Worm (Caenorhabditis elegans) whole organism, midembryonic: Measurements from ENCODE around the gene lgmn-1.

ENCODE experiments used
- T22C8.4 ChIP-seq: fragments of 200-800 bp; sonication (Bioruptor generic); IDR thresholded peaks from 2 replicates; pipeline ENCODE4 v1.3.6; 2022; ENCODE audit warnings: missing genetic modification characterization, missing compliant biosample characterization
- cog-1 ChIP-seq: sonication (generic microtip); optimal IDR thresholded peaks from 2 replicates; lab custom pipeline; 2016; ENCODE audit warnings: missing genetic modification characterization, missing compliant biosample characterization
- flt-1 ChIP-seq: fragments of 200-800 bp; sonication (Bioruptor generic); IDR thresholded peaks from 2 replicates; pipeline ENCODE4 v1.3.6; 2022; ENCODE audit warnings: missing genetic modification characterization, missing compliant biosample characterization
- klf-2 ChIP-seq: fragments of 200-800 bp; sonication (Bioruptor generic); conservative IDR thresholded peaks from 2 replicates; pipeline ENCODE4 v1.3.6; 2022; ENCODE audit warnings: missing genetic modification reagents, missing genetic modification characterization, missing compliant biosample characterization
- med-1 ChIP-seq: sonication (generic microtip); optimal IDR thresholded peaks from 2 replicates; lab custom pipeline; 2017; ENCODE audit warnings: missing genetic modification characterization, mild to moderate bottlenecking, missing compliant biosample characterization, antibody characterized with exemption, missing genetic modification reagents; ENCODE audit not compliant: insufficient read depth
- ref-1 ChIP-seq: fragments of 200-800 bp; sonication (Bioruptor generic); conservative IDR thresholded peaks from 2 replicates; pipeline ENCODE4 v1.3.6; 2022; ENCODE audit warnings: missing genetic modification reagents, missing genetic modification characterization, missing compliant biosample characterization
- tab-1 ChIP-seq: fragments of 200-800 bp; sonication (Bioruptor generic); IDR thresholded peaks from 2 replicates; pipeline ENCODE4 v1.3.6; 2022; ENCODE audit warnings: missing genetic modification characterization, missing compliant biosample characterization
- ztf-23 ChIP-seq: fragments of 200-800 bp; sonication (Bioruptor generic); IDR thresholded peaks from 2 replicates; pipeline ENCODE4 v1.3.6; 2022; ENCODE audit warnings: missing genetic modification reagents, missing genetic modification characterization, missing compliant biosample characterization
- ztf-29 ChIP-seq: fragments of 200-800 bp; sonication (Bioruptor generic); IDR thresholded peaks from 2 replicates; pipeline ENCODE4 v1.3.6; 2022; ENCODE audit warnings: missing genetic modification reagents, missing genetic modification characterization, missing compliant biosample characterization

The lgmn-1 gene

ce11 chrV:12512773-12513172 lies at the start of gene lgmn-1, which contains the start of gene T28H10.2:
Gene lgmn-1, plus strand, starts transcription at chrV:12513056.
Gene T28H10.2, minus strand, starts transcription at chrV:12512949.
- TF ChIP-seq T22C8.4 (no peak), ref-1 (GFP tag; lab: Robert Waterston, UW) (no peak), ztf-29 (GFP tag; lab: Robert Waterston, UW) (no peak), med-1 (GFP tag; lab: Kevin White, UChicago) (no peak), ztf-23 (GFP tag; lab: Robert Waterston, UW) (no peak), klf-2 (GFP tag; lab: Robert Waterston, UW) (no peak), flt-1 (GFP tag; lab: Robert Waterston, UW) (no peak), cog-1 (no peak), tab-1 (GFP tag; lab: Robert Waterston, UW) (no peak)

ce11 chrV:12465399-12465798 lies 47.5 kb upstream of the lgmn-1 start:
- TF ChIP-seq T22C8.4 (0 out of 2 replicates have a peak, but pooled peaks have one; percentile 23), klf-2 (GFP tag; lab: Robert Waterston, UW) (no peak), ztf-29 (GFP tag; lab: Robert Waterston, UW) (no peak), cog-1 (peak; percentile 87), med-1 (GFP tag; lab: Kevin White, UChicago) (no peak), ztf-23 (GFP tag; lab: Robert Waterston, UW) (no peak), flt-1 (GFP tag; lab: Robert Waterston, UW) (no peak), ref-1 (GFP tag; lab: Robert Waterston, UW) (no peak), tab-1 (GFP tag; lab: Robert Waterston, UW) (no peak)

- TF ChIP-seq tab-1 (GFP tag; lab: Robert Waterston, UW), result no peak
- no peak for TF ChIP-seq klf-2 (GFP tag; lab: Robert Waterston, UW)
- TF ChIP-seq ztf-29 (GFP tag; lab: Robert Waterston, UW), result no peak
- TF ChIP-seq ztf-23 (GFP tag; lab: Robert Waterston, UW), result no peak
- no peak for TF ChIP-seq cog-1
- no peak for TF ChIP-seq T22C8.4
- TF ChIP-seq flt-1 (GFP tag; lab: Robert Waterston, UW), result no peak
- TF ChIP-seq ref-1 (GFP tag; lab: Robert Waterston, UW), result no peak
- TF ChIP-seq med-1 (GFP tag; lab: Kevin White, UChicago), result no peak
Measured at ce11 chrV:12466653-12467052, 46.2 kb upstream of the lgmn-1 start.

ce11 chrV:12467755-12468154 lies 45.1 kb upstream of the lgmn-1 start:
- TF ChIP-seq klf-2 (GFP tag; lab: Robert Waterston, UW), result no peak
- TF ChIP-seq med-1 (GFP tag; lab: Kevin White, UChicago), result no peak
- TF ChIP-seq tab-1 (GFP tag; lab: Robert Waterston, UW), result no peak
- no peak for TF ChIP-seq T22C8.4
- no peak for TF ChIP-seq ztf-23 (GFP tag; lab: Robert Waterston, UW)

- no peak for TF ChIP-seq ztf-23 (GFP tag; lab: Robert Waterston, UW)
- no peak for TF ChIP-seq flt-1 (GFP tag; lab: Robert Waterston, UW)
- no peak for TF ChIP-seq tab-1 (GFP tag; lab: Robert Waterston, UW)
Measured at ce11 chrV:12468363-12468762, 44.5 kb upstream of the lgmn-1 start, which contains the start of gene F28C1.3. Gene F28C1.3, plus strand, starts transcription at chrV:12468663.

ce11 chrV:12470324-12470723 lies 42.5 kb upstream of the lgmn-1 start:
- TF ChIP-seq ztf-29 (GFP tag; lab: Robert Waterston, UW) (no peak), tab-1 (GFP tag; lab: Robert Waterston, UW) (no peak), ztf-23 (GFP tag; lab: Robert Waterston, UW) (no peak), cog-1 (no peak), klf-2 (GFP tag; lab: Robert Waterston, UW) (no peak), flt-1 (GFP tag; lab: Robert Waterston, UW) (no peak), ref-1 (GFP tag; lab: Robert Waterston, UW) (no peak), med-1 (GFP tag; lab: Kevin White, UChicago) (no peak), T22C8.4 (no peak)

- TF ChIP-seq med-1 (GFP tag; lab: Kevin White, UChicago), result no peak
- TF ChIP-seq ztf-23 (GFP tag; lab: Robert Waterston, UW), result no peak
- no peak for TF ChIP-seq klf-2 (GFP tag; lab: Robert Waterston, UW)
- TF ChIP-seq ztf-29 (GFP tag; lab: Robert Waterston, UW), result no peak
- no peak for TF ChIP-seq tab-1 (GFP tag; lab: Robert Waterston, UW)
- TF ChIP-seq cog-1, result no peak
- TF ChIP-seq T22C8.4, result no peak
- no peak for TF ChIP-seq ref-1 (GFP tag; lab: Robert Waterston, UW)
- TF ChIP-seq flt-1 (GFP tag; lab: Robert Waterston, UW), result no peak
Measured at ce11 chrV:12475360-12475759, 37.5 kb upstream of the lgmn-1 start.

ce11 chrV:12477139-12477538 lies 35.7 kb upstream of the lgmn-1 start:
- TF ChIP-seq T22C8.4 (no peak), ref-1 (GFP tag; lab: Robert Waterston, UW) (no peak), flt-1 (GFP tag; lab: Robert Waterston, UW) (no peak), tab-1 (GFP tag; lab: Robert Waterston, UW) (no peak), ztf-23 (GFP tag; lab: Robert Waterston, UW) (no peak), ztf-29 (GFP tag; lab: Robert Waterston, UW) (no peak), cog-1 (no peak), med-1 (GFP tag; lab: Kevin White, UChicago) (no peak), klf-2 (GFP tag; lab: Robert Waterston, UW) (no peak)

ce11 chrV:12478111-12478510 lies 34.7 kb upstream of the lgmn-1 start, which contains the start of gene atn-1:
Gene atn-1, plus strand, starts transcription at chrV:12478411.
- TF ChIP-seq tab-1 (GFP tag; lab: Robert Waterston, UW), result no peak
- TF ChIP-seq med-1 (GFP tag; lab: Kevin White, UChicago), result no peak
- no peak for TF ChIP-seq flt-1 (GFP tag; lab: Robert Waterston, UW)
- no peak for TF ChIP-seq klf-2 (GFP tag; lab: Robert Waterston, UW)
- TF ChIP-seq ref-1 (GFP tag; lab: Robert Waterston, UW), result no peak
- no peak for TF ChIP-seq cog-1
- no peak for TF ChIP-seq T22C8.4
- no peak for TF ChIP-seq ztf-23 (GFP tag; lab: Robert Waterston, UW)
- TF ChIP-seq ztf-29 (GFP tag; lab: Robert Waterston, UW), result no peak
